Fruit fly (Drosophila melanogaster) whole organism, prepupa: ENCODE measurements around the gene Lsd-2.

ENCODE experiments used
- CG10631 ChIP-seq: fragments of 200-800 bp; sonication (Bioruptor generic); optimal IDR thresholded peaks from 2 replicates; lab custom pipeline; 2016; ENCODE audit warnings: missing biosample characterization, missing genetic modification characterization
- CG10669 ChIP-seq: fragments of 200-800 bp; sonication (Bioruptor generic); optimal IDR thresholded peaks from 3 replicates; lab custom pipeline; 2018; ENCODE audit warnings: missing biosample characterization, mild to moderate bottlenecking, missing genetic modification characterization, moderate library complexity
- CG11294 ChIP-seq: fragments of 200-800 bp; sonication (Bioruptor generic); IDR thresholded peaks from 2 replicates; pipeline ENCODE4 v1.3.6; 2022; ENCODE audit warnings: missing biosample characterization, missing genetic modification characterization
- CG11762 ChIP-seq: fragments of 200-800 bp; sonication (Bioruptor generic); optimal IDR thresholded peaks from 3 replicates; lab custom pipeline; 2016; ENCODE audit warnings: missing biosample characterization, missing genetic modification characterization; ENCODE audit not compliant: insufficient read depth
- CG11902 ChIP-seq: fragments of 200-800 bp; sonication (Bioruptor generic); optimal IDR thresholded peaks from 3 replicates; lab custom pipeline; 2016; ENCODE audit warnings: missing biosample characterization, missing genetic modification characterization
- CG15336 ChIP-seq: fragments of 200-800 bp; sonication (Bioruptor generic); IDR thresholded peaks from 2 replicates; pipeline ENCODE4 v1.3.6; 2022; ENCODE audit warnings: missing biosample characterization, missing genetic modification characterization
- CG1621 ChIP-seq: fragments of 200-800 bp; sonication (Bioruptor generic); optimal IDR thresholded peaks from 3 replicates; lab custom pipeline; 2018; ENCODE audit warnings: missing biosample characterization, mild to moderate bottlenecking, missing genetic modification characterization
- CG16779 ChIP-seq: fragments of 200-800 bp; sonication (Bioruptor generic); optimal IDR thresholded peaks from 3 replicates; lab custom pipeline; 2017; ENCODE audit warnings: missing biosample characterization, mild to moderate bottlenecking, missing genetic modification characterization
- CG31627 ChIP-seq: fragments of 200-800 bp; sonication (Bioruptor generic); optimal IDR thresholded peaks from 3 replicates; lab custom pipeline; 2016; ENCODE audit warnings: missing biosample characterization, missing genetic modification characterization
- CG32006 ChIP-seq: fragments of 200-800 bp; sonication (Bioruptor generic); optimal IDR thresholded peaks from 3 replicates; lab custom pipeline; 2017; ENCODE audit warnings: missing biosample characterization, mild to moderate bottlenecking, missing genetic modification characterization
- CG3919 ChIP-seq: fragments of 200-800 bp; sonication (Bioruptor generic); optimal IDR thresholded peaks from 3 replicates; lab custom pipeline; 2016; ENCODE audit warnings: missing biosample characterization, missing genetic modification characterization
- CG6163 ChIP-seq: fragments of 200-800 bp; sonication (Bioruptor generic); IDR thresholded peaks from 3 replicates; pipeline ENCODE4 v1.3.6; 2022; ENCODE audit warnings: missing biosample characterization, missing genetic modification characterization
- CG6276 ChIP-seq: fragments of 200-800 bp; sonication (Bioruptor generic); optimal IDR thresholded peaks from 2 replicates; lab custom pipeline; 2017; ENCODE audit warnings: missing biosample characterization, mild to moderate bottlenecking, missing genetic modification characterization
- CG6808 ChIP-seq: fragments of 200-800 bp; sonication (Bioruptor generic); optimal IDR thresholded peaks from 3 replicates; lab custom pipeline; 2017; ENCODE audit warnings: missing biosample characterization, missing genetic modification characterization, mild to moderate bottlenecking, moderate library complexity, missing genetic modification reagents
- CG6854 ChIP-seq: fragments of 200-800 bp; sonication (Bioruptor generic); optimal IDR thresholded peaks from 2 replicates; lab custom pipeline; 2017; ENCODE audit warnings: missing biosample characterization, mild to moderate bottlenecking, missing genetic modification characterization
- CG7368 ChIP-seq: fragments of 200-800 bp; sonication (Bioruptor generic); optimal IDR thresholded peaks from 3 replicates; lab custom pipeline; 2016; ENCODE audit warnings: missing biosample characterization, missing genetic modification characterization
- CG8319 ChIP-seq: fragments of 200-800 bp; sonication (Bioruptor generic); optimal IDR thresholded peaks from 3 replicates; lab custom pipeline; 2016; ENCODE audit warnings: missing biosample characterization, missing genetic modification characterization
- CG9139 ChIP-seq: fragments of 200-800 bp; sonication (Bioruptor generic); optimal IDR thresholded peaks from 3 replicates; lab custom pipeline; 2017; ENCODE audit warnings: missing biosample characterization, mild to moderate bottlenecking, missing genetic modification characterization
- Eip78C ChIP-seq: fragments of 200-800 bp; sonication (Bioruptor generic); peaks from one replicate; lab custom pipeline; 2016; ENCODE audit warnings: missing biosample characterization, missing genetic modification characterization
- Eip93F ChIP-seq: fragments of 200-800 bp; sonication (Bioruptor generic); optimal IDR thresholded peaks from 2 replicates; lab custom pipeline; 2016; ENCODE audit warnings: missing biosample characterization, mild to moderate bottlenecking, missing genetic modification characterization
- Ets21C ChIP-seq: fragments of 200-800 bp; sonication (Bioruptor generic); optimal IDR thresholded peaks from 3 replicates; lab custom pipeline; 2016; ENCODE audit warnings: missing biosample characterization, missing genetic modification characterization
- Gug ChIP-seq: fragments of 200-800 bp; sonication (Bioruptor generic); IDR thresholded peaks from 2 replicates; pipeline ENCODE4 v1.3.6; 2022; ENCODE audit warnings: missing biosample characterization, missing genetic modification characterization
- Hr38 ChIP-seq: sonication (Bioruptor generic); optimal IDR thresholded peaks from 2 replicates; lab custom pipeline; 2016; ENCODE audit warnings: missing biosample characterization, missing genetic modification characterization
- Hr39 ChIP-seq: fragments of 200-800 bp; sonication (Bioruptor generic); optimal IDR thresholded peaks from 2 replicates; lab custom pipeline; 2016; ENCODE audit warnings: missing biosample characterization, missing genetic modification characterization
- Lpt ChIP-seq: fragments of 200-800 bp; sonication (Bioruptor generic); optimal IDR thresholded peaks from 3 replicates; lab custom pipeline; 2016; ENCODE audit warnings: missing biosample characterization, missing genetic modification characterization
- Smox ChIP-seq: fragments of 200-800 bp; sonication (Bioruptor generic); optimal IDR thresholded peaks from 3 replicates; lab custom pipeline; 2016; ENCODE audit warnings: missing biosample characterization, missing genetic modification characterization
- Sox102F ChIP-seq: fragments of 200-800 bp; sonication (Bioruptor generic); optimal IDR thresholded peaks from 2 replicates; lab custom pipeline; 2016; ENCODE audit warnings: missing biosample characterization, mild to moderate bottlenecking, missing genetic modification characterization
- Sox14 ChIP-seq: fragments of 200-800 bp; sonication (Bioruptor generic); optimal IDR thresholded peaks from 3 replicates; lab custom pipeline; 2016; ENCODE audit warnings: missing biosample characterization, missing genetic modification characterization
- Sox15 ChIP-seq: fragments of 200-800 bp; sonication (Bioruptor generic); optimal IDR thresholded peaks from 3 replicates; lab custom pipeline; 2016; ENCODE audit warnings: missing biosample characterization, missing genetic modification characterization
- achi ChIP-seq: fragments of 200-800 bp; sonication (Bioruptor generic); optimal IDR thresholded peaks from 3 replicates; lab custom pipeline; 2016; ENCODE audit warnings: missing biosample characterization, missing genetic modification characterization
- acj6 ChIP-seq: fragments of 200-800 bp; sonication (Bioruptor generic); optimal IDR thresholded peaks from 3 replicates; lab custom pipeline; 2016; ENCODE audit warnings: missing biosample characterization, missing genetic modification characterization
- cyc ChIP-seq: fragments of 200-800 bp; sonication (Bioruptor generic); optimal IDR thresholded peaks from 3 replicates; lab custom pipeline; 2016; ENCODE audit warnings: missing biosample characterization, missing genetic modification characterization
- dsx ChIP-seq: fragments of 200-800 bp; optimal IDR thresholded peaks from 3 replicates; lab custom pipeline; 2019; ENCODE audit warnings: missing biosample characterization, mild to moderate bottlenecking, missing genetic modification characterization, moderate library complexity; ENCODE audit not compliant: poor library complexity, severe bottlenecking
- eg ChIP-seq: fragments of 200-800 bp; sonication (Bioruptor generic); IDR thresholded peaks from 3 replicates; pipeline ENCODE4 v1.3.6; 2022; ENCODE audit warnings: missing biosample characterization, missing genetic modification characterization
- esn ChIP-seq: fragments of 200-800 bp; sonication (Bioruptor generic); optimal IDR thresholded peaks from 2 replicates; lab custom pipeline; 2016; ENCODE audit warnings: missing biosample characterization, mild to moderate bottlenecking, missing genetic modification characterization, moderate library complexity
- fd59A ChIP-seq: fragments of 200-800 bp; sonication (Bioruptor generic); optimal IDR thresholded peaks from 2 replicates; lab custom pipeline; 2017; ENCODE audit warnings: missing biosample characterization, mild to moderate bottlenecking, missing genetic modification characterization, missing genetic modification reagents
- fd85E ChIP-seq: fragments of 200-800 bp; sonication (Bioruptor generic); optimal IDR thresholded peaks from 3 replicates; lab custom pipeline; 2016; ENCODE audit warnings: missing biosample characterization, missing genetic modification characterization
- lz ChIP-seq: fragments of 200-800 bp; sonication (Bioruptor generic); optimal IDR thresholded peaks from 3 replicates; lab custom pipeline; 2016; ENCODE audit warnings: missing biosample characterization, missing genetic modification characterization
- pdm3 ChIP-seq: fragments of 200-800 bp; sonication (Bioruptor generic); optimal IDR thresholded peaks from 3 replicates; lab custom pipeline; 2016; ENCODE audit warnings: missing biosample characterization, missing genetic modification characterization
- salr ChIP-seq, 2 experiments: fragments of 200-800 bp; sonication (Bioruptor generic); optimal IDR thresholded peaks; 3 replicates each; lab custom pipeline; 2016 to 2018; ENCODE audit warnings: missing biosample characterization in 2 of 2, missing genetic modification characterization in 2 of 2, mild to moderate bottlenecking in 1 of 2
- spab ChIP-seq: fragments of 200-800 bp; sonication (Bioruptor generic); optimal IDR thresholded peaks from 2 replicates; lab custom pipeline; 2017; ENCODE audit warnings: missing biosample characterization, mild to moderate bottlenecking, missing genetic modification characterization, missing genetic modification reagents
- ss ChIP-seq, 2 experiments: fragments of 200-800 bp; sonication (Bioruptor generic); optimal IDR thresholded peaks; 2 replicates in 1 of 2; 3 replicates in 1 of 2; lab custom pipeline; 2017 to 2018; ENCODE audit warnings: mild to moderate bottlenecking in 2 of 2, missing biosample characterization in 2 of 2, missing genetic modification characterization in 2 of 2, moderate library complexity in 1 of 2
- topi ChIP-seq: fragments of 200-800 bp; sonication (Bioruptor generic); optimal IDR thresholded peaks from 3 replicates; lab custom pipeline; 2016; ENCODE audit warnings: missing biosample characterization, missing genetic modification characterization
- vri ChIP-seq: fragments of 200-800 bp; sonication (Bioruptor generic); optimal IDR thresholded peaks from 3 replicates; lab custom pipeline; 2016; ENCODE audit warnings: missing biosample characterization, mild to moderate bottlenecking, missing genetic modification characterization

Lsd-2 gene

DNA sequence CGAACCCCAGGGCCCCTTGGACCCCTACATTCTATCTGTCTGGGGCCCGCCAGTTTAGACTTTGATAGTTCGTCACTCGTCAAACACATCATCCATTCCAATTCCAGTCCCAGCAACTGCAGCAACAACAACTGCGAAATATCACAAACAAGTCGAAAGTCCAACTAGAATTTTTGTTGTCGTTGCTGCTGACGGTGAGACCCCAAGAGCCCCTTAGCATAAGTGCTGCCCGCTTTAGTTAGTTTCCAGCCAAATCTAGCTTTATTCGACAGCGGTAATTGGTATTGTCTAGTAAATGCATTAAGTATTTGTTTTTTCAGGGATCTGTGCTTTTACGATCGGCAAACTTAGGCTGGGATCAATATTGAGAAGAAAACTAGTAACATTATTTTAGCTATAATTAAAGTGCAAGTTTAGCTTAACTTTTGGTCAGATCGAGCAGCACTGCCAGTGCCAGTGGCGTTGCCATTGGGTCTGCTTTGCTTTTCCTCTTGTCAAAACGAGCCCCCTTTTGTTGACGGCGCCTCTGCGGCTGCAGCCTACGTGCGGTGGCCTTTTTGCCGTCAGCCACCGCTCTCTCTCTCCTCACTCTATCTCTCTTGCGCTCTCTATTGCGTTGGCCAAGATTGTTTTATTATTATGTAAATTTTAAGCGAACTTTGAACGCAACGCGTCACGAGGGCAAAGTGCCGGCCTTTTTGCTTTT lies 1.2 kb downstream of the Lsd-2 start (continued):
- TF ChIP-seq CG6808 (peak; percentile 90), CG11902 (GFP tag; lab: Kevin White, UChicago) (peak; percentile 71), CG11762 (GFP tag; lab: Kevin White, UChicago) (peak; percentile 74), Sox14 (GFP tag; lab: Kevin White, UChicago) (peak; percentile 88), Lpt (GFP tag; lab: Kevin White, UChicago) (peak; percentile 84), Hr39 (GFP tag; lab: Kevin White, UChicago) (peak; percentile 79), Ets21C (GFP tag; lab: Kevin White, UChicago) (peak; percentile 61), CG8319 (GFP tag; lab: Kevin White, UChicago) (peak; percentile 67), CG6276 (GFP tag; lab: Kevin White, UChicago) (peak; percentile 90), Eip78C (GFP tag; lab: Kevin White, UChicago) (peak; percentile 95), Gug (peak; percentile 83), acj6 (GFP tag; lab: Kevin White, UChicago) (peak; percentile 88), CG32006 (peak; percentile 92), fd85E (peak; percentile 40), Eip93F (GFP tag; lab: Kevin White, UChicago) (no peak), CG3919 (GFP tag; lab: Kevin White, UChicago) (peak; percentile 90), cyc (GFP tag; lab: Kevin White, UChicago) (peak; percentile 81), pdm3 (GFP tag; lab: Kevin White, UChicago) (peak; percentile 92), dsx (GFP tag; lab: Kevin White, UChicago) (peak; percentile 76), achi (GFP tag; lab: Kevin White, UChicago) (peak; percentile 85), CG6854 (GFP tag; lab: Kevin White, UChicago) (no peak), CG9139 (GFP tag; lab: Kevin White, UChicago) (peak; percentile 74), salr (GFP tag; optimal IDR thresholded peaks at IDR 0.05; lab: Kevin White, UChicago) (peak; percentile 68 to 87), CG31627 (peak; percentile 79), eg (peak; percentile 85), Smox (GFP tag; lab: Kevin White, UChicago) (peak; percentile 74), CG15336 (GFP tag; lab: Robert Waterston, UW) (peak; percentile 87), CG16779 (tag; lab: Kevin White, UChicago) (peak; percentile 85), CG7368 (peak; percentile 82), Hr38 (GFP tag; lab: Kevin White, UChicago) (peak; percentile 60), Sox15 (GFP tag; lab: Kevin White, UChicago) (peak; percentile 60), CG10631 (GFP tag; lab: Kevin White, UChicago) (peak; percentile 85)
- TF ChIP-seq, all 60 proteins: peak for 58

dm6 chrX:15070811-15071479 lies 5.1 kb downstream of the Lsd-2 start:
- TF ChIP-seq CG9139 (GFP tag; lab: Kevin White, UChicago) (peak; percentile 61), Eip78C (GFP tag; lab: Kevin White, UChicago) (peak; percentile 88), esn (GFP tag; lab: Kevin White, UChicago) (peak; percentile 19), ss (GFP tag; optimal IDR thresholded peaks at IDR 0.05; lab: Kevin White, UChicago) (peak; percentile 44 to 61), fd85E (no peak), CG6808 (peak; percentile 28), eg (peak; percentile 29; the same call in 2 of the 3 replicates), CG10669 (GFP tag; lab: Kevin White, UChicago) (peak; percentile 55), CG31627 (peak; percentile 21), dsx (GFP tag; lab: Kevin White, UChicago) (peak; percentile 23), CG7368 (no peak), CG11294 (no peak), spab (GFP tag; lab: Kevin White, UChicago) (no peak), Hr38 (GFP tag; lab: Kevin White, UChicago) (no peak), Gug (no peak), acj6 (GFP tag; lab: Kevin White, UChicago) (no peak), Smox (GFP tag; lab: Kevin White, UChicago) (no peak), Sox14 (GFP tag; lab: Kevin White, UChicago) (no peak), salr (GFP tag; optimal IDR thresholded peaks at IDR 0.05; lab: Kevin White, UChicago) (no peak), CG15336 (GFP tag; lab: Robert Waterston, UW) (peak; percentile 38; the same call in 1 of the 2 replicates), topi (GFP tag; lab: Kevin White, UChicago) (peak; percentile 39), CG11902 (GFP tag; lab: Kevin White, UChicago) (no peak), CG1621 (tag; lab: Kevin White, UChicago) (peak; percentile 3), Ets21C (GFP tag; lab: Kevin White, UChicago) (no peak), Eip93F (GFP tag; lab: Kevin White, UChicago) (peak; percentile 25), fd59A (GFP tag; lab: Kevin White, UChicago) (no peak), CG6163 (GFP tag; lab: Robert Waterston, UW) (no peak), Sox102F (GFP tag; lab: Kevin White, UChicago) (peak; percentile 39), vri (peak; percentile 76), lz (GFP tag; lab: Kevin White, UChicago) (peak; percentile 19), CG32006 (peak; percentile 33)
